Worm (Caenorhabditis elegans): Measurements from ENCODE around the gene ooc-3.

- TF ChIP-seq rnt-1 (tag; optimal IDR thresholded peaks at IDR 0.05) (peak; percentile 61), egl-27 (tag; optimal IDR thresholded peaks at IDR 0.05) (no peak), efl-1 (optimal IDR thresholded peaks at IDR 0.05) (peak; percentile 41 to 47), efl-1 (GFP tag; optimal IDR thresholded peaks at IDR 0.05 in 1 of 2) (peak; percentile 29 to 91), fkh-8 (tag; optimal IDR thresholded peaks at IDR 0.05) (no peak), snpc-4 (tag; optimal IDR thresholded peaks at IDR 0.05) (peak; percentile 8), dpl-1 (GFP tag; optimal IDR thresholded peaks at IDR 0.05) (peak in 2 of 3 experiments; percentile 26 to 44), nhr-90 (tag; optimal IDR thresholded peaks at IDR 0.05; ENCODE audit: poor library complexity) (peak; percentile 10)
These were observed 30.6 kb downstream of the ooc-3 start, which contains the start of the genes aars-1 and rga-1 for ce11 chrII:11464427-11464944.

All from whole organism, L1 larva.